Fruit fly (Drosophila melanogaster): ENCODE results near the gene CG6454.

- TF ChIP-seq CG34367 (tag; optimal IDR thresholded peaks at IDR 0.05) (no peak), CG4496 (GFP tag; IDR thresholded peaks at IDR 0.05) (no peak), CG8159 (tag; optimal IDR thresholded peaks at IDR 0.05) (no peak), D1 (tag; optimal IDR thresholded peaks at IDR 0.05) (no peak), rn (GFP tag; IDR thresholded peaks at IDR 0.05) (no peak)
These were observed 12.4 kb upstream of the CG6454 start, which contains the start of gene CG6432 for dm6 chr3R:24336622-24337021.
